Worm (Caenorhabditis elegans) whole organism, mixed stage, embryonic: ENCODE measurements around the gene zgpa-1.

ENCODE experiments used
- ces-1 ChIP-seq: fragments of 150-350 bp; optimal IDR thresholded peaks from 2 replicates; lab custom pipeline; 2014; ENCODE audit warnings: missing biosample characterization, missing genetic modification reagents, missing genetic modification characterization
- elt-1 ChIP-seq: sonication (generic microtip); optimal IDR thresholded peaks from 2 replicates; lab custom pipeline; 2017; ENCODE audit warnings: missing genetic modification characterization, mild to moderate bottlenecking, missing compliant biosample characterization, antibody characterized with exemption, moderate library complexity, borderline replicate concordance; ENCODE audit not compliant: insufficient read depth
- elt-3 ChIP-seq: fragments of 150-350 bp; optimal IDR thresholded peaks from 2 replicates; lab custom pipeline; 2014; ENCODE audit warnings: missing biosample characterization, missing genetic modification characterization
- flh-1 ChIP-seq: fragments of 200-800 bp; sonication (Bioruptor generic); optimal IDR thresholded peaks from 2 replicates; lab custom pipeline; 2018; ENCODE audit warnings: mild to moderate bottlenecking, missing genetic modification characterization, moderate library complexity, missing compliant biosample characterization
- lin-13 ChIP-seq: fragments of 150-350 bp; optimal IDR thresholded peaks from 2 replicates; lab custom pipeline; 2014; ENCODE audit warnings: missing biosample characterization, missing genetic modification characterization
- lsy-2 ChIP-seq: fragments of 150-350 bp; optimal IDR thresholded peaks from 2 replicates; lab custom pipeline; 2014; ENCODE audit warnings: missing biosample characterization, missing genetic modification characterization
- mep-1 ChIP-seq: fragments of 150-350 bp; optimal IDR thresholded peaks from 2 replicates; lab custom pipeline; 2017; ENCODE audit warnings: missing biosample characterization, missing genetic modification reagents, missing genetic modification characterization, inconsistent platforms
- nhr-12 ChIP-seq: fragments of 150-350 bp; optimal IDR thresholded peaks from 2 replicates; lab custom pipeline; 2014; ENCODE audit warnings: missing biosample characterization, missing genetic modification characterization
- nhr-76 ChIP-seq: sonication (generic microtip); optimal IDR thresholded peaks from 2 replicates; lab custom pipeline; 2017; ENCODE audit warnings: missing biosample characterization, missing genetic modification characterization
- unc-39 ChIP-seq: fragments of 150-350 bp; optimal IDR thresholded peaks from 2 replicates; lab custom pipeline; 2014; ENCODE audit warnings: missing biosample characterization, missing genetic modification characterization
- ztf-11 ChIP-seq: fragments of 150-350 bp; optimal IDR thresholded peaks from 2 replicates; lab custom pipeline; 2014; ENCODE audit warnings: missing biosample characterization, missing genetic modification characterization

DNA sequence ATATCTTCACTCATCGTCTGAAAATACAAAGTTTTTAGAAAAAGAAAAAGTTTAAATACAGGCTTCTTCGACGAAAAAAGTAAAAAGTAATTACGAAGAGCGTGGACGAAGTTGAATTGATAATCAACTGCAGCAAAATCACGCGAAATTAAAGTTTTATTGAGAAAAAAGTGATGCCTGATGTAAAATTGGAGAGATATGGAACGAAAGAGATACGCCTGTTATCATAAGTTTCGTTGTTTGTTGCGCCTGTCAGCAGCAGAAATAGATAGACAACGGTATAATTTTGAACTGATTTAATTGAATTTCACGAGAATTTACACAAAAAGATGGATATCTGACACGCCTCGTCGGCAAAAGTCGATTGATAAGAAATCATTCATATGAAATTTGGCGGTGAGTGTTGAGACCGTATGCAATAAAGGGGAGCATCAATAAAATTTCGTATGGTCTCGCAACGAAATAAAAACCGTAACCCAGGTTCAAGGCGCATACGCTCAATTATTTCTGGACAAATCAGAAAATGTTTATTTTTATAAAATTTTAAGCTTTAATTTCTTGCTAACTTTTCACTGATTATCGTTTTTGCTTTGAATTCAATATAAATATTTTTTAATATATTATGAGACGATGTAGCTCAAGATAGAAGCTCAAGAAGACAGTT is 16.8 kb upstream of the zgpa-1 start, which contains the start of gene C06A6.4:
- TF ChIP-seq nhr-76 (tag; lab: Kevin White, UChicago) (no peak), lsy-2 (tag; lab: Kevin White, UChicago) (no peak), ztf-11 (tag; lab: Kevin White, UChicago) (no peak), lin-13 (tag; lab: Kevin White, UChicago) (no peak), elt-3 (tag; lab: Kevin White, UChicago) (no peak), unc-39 (tag; lab: Kevin White, UChicago) (no peak), ces-1 (GFP tag; lab: Kevin White, UChicago) (no peak), mep-1 (tag; lab: Kevin White, UChicago) (no peak), flh-1 (GFP tag; lab: Kevin White, UChicago) (no peak), elt-1 (no peak), nhr-12 (tag; lab: Kevin White, UChicago) (no peak)
